Worm (Caenorhabditis elegans) whole organism, late embryonic: Measurements from ENCODE around the gene F26G1.10.

ENCODE experiments used
- C08G9.2 ChIP-seq: sonication (generic microtip); optimal IDR thresholded peaks from 2 replicates; lab custom pipeline; 2016; ENCODE audit warnings: mild to moderate bottlenecking, missing genetic modification characterization, moderate library complexity, missing compliant biosample characterization
- C38D4.7 ChIP-seq: fragments of 200-800 bp; sonication (Bioruptor generic); optimal IDR thresholded peaks from 2 replicates; lab custom pipeline; 2018; ENCODE audit warnings: mild to moderate bottlenecking, missing genetic modification characterization, moderate library complexity, missing compliant biosample characterization
- F13H6.1 ChIP-seq: sonication (generic microtip); optimal IDR thresholded peaks from 2 replicates; lab custom pipeline; 2016; ENCODE audit warnings: missing genetic modification characterization, missing compliant biosample characterization
- K02D7.2 ChIP-seq: sonication (generic microtip); optimal IDR thresholded peaks from 2 replicates; lab custom pipeline; 2017; ENCODE audit warnings: mild to moderate bottlenecking, missing genetic modification characterization, missing compliant biosample characterization
- K09A11.1 ChIP-seq: sonication (generic microtip); optimal IDR thresholded peaks from 2 replicates; lab custom pipeline; 2017; ENCODE audit warnings: antibody characterized with exemption, mild to moderate bottlenecking, missing genetic modification characterization, missing compliant biosample characterization; ENCODE audit not compliant: insufficient read depth
- T23F11.4 ChIP-seq: fragments of 200-800 bp; sonication (Bioruptor generic); optimal IDR thresholded peaks from 2 replicates; lab custom pipeline; 2018; ENCODE audit warnings: mild to moderate bottlenecking, missing genetic modification characterization, missing compliant biosample characterization
- Y22D7AL.16 ChIP-seq: sonication (generic microtip); optimal IDR thresholded peaks from 2 replicates; lab custom pipeline; 2016; ENCODE audit warnings: missing genetic modification characterization, missing compliant biosample characterization
- ceh-14 ChIP-seq: sonication (generic microtip); optimal IDR thresholded peaks from 2 replicates; lab custom pipeline; 2016; ENCODE audit warnings: missing genotype, missing genetic modification characterization, missing compliant biosample characterization
- ceh-18 ChIP-seq: sonication (generic microtip); optimal IDR thresholded peaks from 2 replicates; lab custom pipeline; 2016; ENCODE audit warnings: missing genetic modification characterization, missing compliant biosample characterization
- ceh-19 ChIP-seq: fragments of 200-800 bp; sonication (Bioruptor generic); optimal IDR thresholded peaks from 2 replicates; lab custom pipeline; 2018; ENCODE audit warnings: mild to moderate bottlenecking, missing genetic modification characterization, missing compliant biosample characterization
- ceh-2 ChIP-seq: sonication (generic microtip); optimal IDR thresholded peaks from 2 replicates; lab custom pipeline; 2016; ENCODE audit warnings: missing genotype, missing genetic modification characterization, missing compliant biosample characterization
- ceh-22 ChIP-seq: sonication (generic microtip); optimal IDR thresholded peaks from 2 replicates; lab custom pipeline; 2017; ENCODE audit warnings: missing biosample characterization, missing genetic modification characterization
- ceh-30 ChIP-seq: fragments of 150-350 bp; optimal IDR thresholded peaks from 2 replicates; lab custom pipeline; 2014; ENCODE audit warnings: missing biosample characterization, missing genetic modification characterization
- ceh-45 ChIP-seq: fragments of 200-800 bp; sonication (Bioruptor generic); IDR thresholded peaks from 2 replicates; pipeline ENCODE4 v1.3.6; 2022; ENCODE audit warnings: missing genetic modification reagents, missing genetic modification characterization, missing compliant biosample characterization
- ceh-48 ChIP-seq: sonication (generic microtip); optimal IDR thresholded peaks from 2 replicates; lab custom pipeline; 2016; ENCODE audit warnings: missing genetic modification characterization, inconsistent platforms, missing compliant biosample characterization
- ceh-9 ChIP-seq: sonication (generic microtip); optimal IDR thresholded peaks from 2 replicates; lab custom pipeline; 2016; ENCODE audit warnings: mild to moderate bottlenecking, missing genetic modification characterization, inconsistent platforms, missing compliant biosample characterization
- che-1 ChIP-seq: sonication (generic microtip); optimal IDR thresholded peaks from 2 replicates; lab custom pipeline; 2016; ENCODE audit warnings: mild to moderate bottlenecking, missing genetic modification characterization, missing compliant biosample characterization
- dmd-4 ChIP-seq: sonication (generic microtip); optimal IDR thresholded peaks from 2 replicates; lab custom pipeline; 2016; ENCODE audit warnings: borderline replicate concordance, missing genetic modification characterization, missing compliant biosample characterization
- elt-4 ChIP-seq: sonication (generic microtip); optimal IDR thresholded peaks from 2 replicates; lab custom pipeline; 2016; ENCODE audit warnings: missing genetic modification characterization, missing compliant biosample characterization
- ets-4 ChIP-seq: sonication (generic microtip); optimal IDR thresholded peaks from 2 replicates; lab custom pipeline; 2016; ENCODE audit warnings: missing genetic modification characterization, missing compliant biosample characterization
- fax-1 ChIP-seq: sonication (generic microtip); optimal IDR thresholded peaks from 2 replicates; lab custom pipeline; 2016; ENCODE audit warnings: missing genotype, missing genetic modification characterization, missing compliant biosample characterization
- fkh-6 ChIP-seq: sonication (generic microtip); optimal IDR thresholded peaks from 2 replicates; lab custom pipeline; 2016; ENCODE audit warnings: missing genetic modification characterization, missing compliant biosample characterization
- gmeb-2 ChIP-seq: sonication (generic microtip); optimal IDR thresholded peaks from 2 replicates; lab custom pipeline; 2016; ENCODE audit warnings: missing genetic modification characterization, inconsistent platforms, missing compliant biosample characterization
- hlh-30 ChIP-seq: sonication (generic microtip); optimal IDR thresholded peaks from 2 replicates; lab custom pipeline; 2017; ENCODE audit warnings: antibody characterized with exemption, missing genetic modification characterization, missing compliant biosample characterization; ENCODE audit not compliant: insufficient read depth
- lim-6 ChIP-seq: sonication (generic microtip); optimal IDR thresholded peaks from 2 replicates; lab custom pipeline; 2016; ENCODE audit warnings: missing genetic modification characterization, missing compliant biosample characterization
- madf-2 ChIP-seq: sonication (generic microtip); optimal IDR thresholded peaks from 2 replicates; lab custom pipeline; 2017; ENCODE audit warnings: missing genetic modification characterization, missing compliant biosample characterization
- nhr-232 ChIP-seq: sonication (generic microtip); optimal IDR thresholded peaks from 2 replicates; lab custom pipeline; 2016; ENCODE audit warnings: missing genetic modification characterization, missing compliant biosample characterization
- pat-9 ChIP-seq: fragments of 200-800 bp; sonication (Bioruptor generic); optimal IDR thresholded peaks from 2 replicates; lab custom pipeline; 2018; ENCODE audit warnings: mild to moderate bottlenecking, missing genetic modification characterization, moderate library complexity, missing compliant biosample characterization
- pax-1 ChIP-seq: fragments of 150-350 bp; optimal IDR thresholded peaks from 2 replicates; lab custom pipeline; 2014; ENCODE audit warnings: missing biosample characterization, missing genetic modification characterization
- pha-4 ChIP-seq: fragments of 150-350 bp; optimal IDR thresholded peaks from 2 replicates; lab custom pipeline; 2018; ENCODE audit warnings: missing biosample characterization, missing genetic modification reagents, missing genetic modification characterization
- pros-1 ChIP-seq: fragments of 150-350 bp; optimal IDR thresholded peaks from 2 replicates; lab custom pipeline; 2014; ENCODE audit warnings: missing biosample characterization, missing genetic modification reagents, missing genetic modification characterization
- rnt-1 ChIP-seq: sonication (generic microtip); optimal IDR thresholded peaks from 2 replicates; lab custom pipeline; 2016; ENCODE audit warnings: missing genetic modification characterization, missing compliant biosample characterization
- syd-9 ChIP-seq: sonication (generic microtip); optimal IDR thresholded peaks from 2 replicates; lab custom pipeline; 2016; ENCODE audit warnings: mild to moderate bottlenecking, missing genetic modification characterization, moderate library complexity, missing compliant biosample characterization
- tbx-2 ChIP-seq: sonication (generic microtip); optimal IDR thresholded peaks from 2 replicates; lab custom pipeline; 2016; ENCODE audit warnings: missing genetic modification characterization, missing compliant biosample characterization
- tbx-7 ChIP-seq: sonication (generic microtip); optimal IDR thresholded peaks from 2 replicates; lab custom pipeline; 2016; ENCODE audit warnings: missing genotype, missing genetic modification characterization, missing compliant biosample characterization
- unc-3 ChIP-seq, 2 experiments: fragments of 200-800 bp in 1 of 2; sonication (Bioruptor generic) in 1 of 2; sonication (generic microtip) in 1 of 2; conservative IDR thresholded peaks in 1 of 2; optimal IDR thresholded peaks in 1 of 2; 2 replicates each; pipeline versions ENCODE4 v1.3.6 to Lab custom; 2016 to 2022; ENCODE audit warnings: missing compliant biosample characterization in 2 of 2, missing genetic modification characterization in 2 of 2, missing genetic modification reagents in 1 of 2
- ztf-16 ChIP-seq: sonication (generic microtip); optimal IDR thresholded peaks from 2 replicates; lab custom pipeline; 2017; ENCODE audit warnings: missing genetic modification characterization, missing compliant biosample characterization

The F26G1.10 gene

ce11 chrII:4741527-4742187 is 32.5 kb upstream of the F26G1.10 start, which contains the start of gene acs-11:
acs-11 (plus strand) TSS chrII:4742137.
- no peak for TF ChIP-seq madf-2 (tag; lab: Kevin White, UChicago)
- TF ChIP-seq C08G9.2 (tag; lab: Kevin White, UChicago) = no peak
- no peak for TF ChIP-seq Y22D7AL.16 (tag; lab: Kevin White, UChicago)
- no peak for TF ChIP-seq che-1
- TF ChIP-seq ceh-14 (tag; lab: Kevin White, UChicago) = no peak
- TF ChIP-seq ets-4 = no peak
- TF ChIP-seq F13H6.1 = no peak

ce11 chrII:4745281-4745680 is 28.9 kb upstream of the F26G1.10 start:
- TF ChIP-seq ets-4 (no peak), fkh-6 (tag; lab: Kevin White, UChicago) (no peak), ceh-30 (tag; lab: Kevin White, UChicago) (no peak), C38D4.7 (no peak), pha-4 (tag; lab: Kevin White, UChicago) (no peak)

ce11 chrII:4747063-4747462 is 27.1 kb upstream of the F26G1.10 start:
- no peak for TF ChIP-seq syd-9 (tag; lab: Kevin White, UChicago)
- TF ChIP-seq hlh-30 = peak; percentile 22

ce11 chrII:4747697-4748096 is 26.5 kb upstream of the F26G1.10 start:
- TF ChIP-seq ceh-2 (tag; lab: Kevin White, UChicago) (no peak), ceh-45 (GFP tag; lab: Robert Waterston, UW) (no peak), dmd-4 (tag; lab: Kevin White, UChicago) (no peak), elt-4 (tag; lab: Kevin White, UChicago) (no peak), ceh-18 (tag; lab: Kevin White, UChicago) (no peak), lim-6 (tag; lab: Kevin White, UChicago) (no peak), tbx-7 (no peak), ceh-9 (tag; lab: Kevin White, UChicago) (no peak), nhr-232 (tag; lab: Kevin White, UChicago) (no peak), fax-1 (tag; lab: Kevin White, UChicago) (no peak)

- TF ChIP-seq ets-4 (no peak), T23F11.4 (GFP tag; lab: Kevin White, UChicago) (no peak), pros-1 (tag; lab: Kevin White, UChicago) (no peak), C38D4.7 (no peak), nhr-232 (tag; lab: Kevin White, UChicago) (no peak), ceh-48 (tag; lab: Kevin White, UChicago) (no peak), unc-3 (GFP tag; conservative IDR thresholded peaks at IDR 0.05; lab: Robert Waterston, UW) (no peak), unc-3 (tag; optimal IDR thresholded peaks at IDR 0.05; lab: Kevin White, UChicago) (no peak), ceh-18 (tag; lab: Kevin White, UChicago) (no peak), ceh-22 (tag; lab: Kevin White, UChicago) (no peak), ceh-19 (GFP tag; lab: Kevin White, UChicago) (no peak)
Measured at ce11 chrII:4748374-4748773, 25.8 kb upstream of the F26G1.10 start.

ce11 chrII:4749581-4749980 is 24.6 kb upstream of the F26G1.10 start, which contains the start of gene F41C3.2:
F41C3.2 (plus strand) TSS chrII:4749968.
- no peak for TF ChIP-seq pat-9 (tag; lab: Kevin White, UChicago)
- no peak for TF ChIP-seq fkh-6 (tag; lab: Kevin White, UChicago)
- no peak for TF ChIP-seq rnt-1 (tag; lab: Kevin White, UChicago)
- TF ChIP-seq gmeb-2 (tag; lab: Kevin White, UChicago) = no peak
- TF ChIP-seq K02D7.2 (tag; lab: Kevin White, UChicago) = no peak
- TF ChIP-seq ceh-30 (tag; lab: Kevin White, UChicago) = no peak
- TF ChIP-seq lim-6 (tag; lab: Kevin White, UChicago) = no peak
- no peak for TF ChIP-seq K09A11.1 (tag; lab: Kevin White, UChicago)
- no peak for TF ChIP-seq F13H6.1
- no peak for TF ChIP-seq pax-1 (tag; lab: Kevin White, UChicago)
- no peak for TF ChIP-seq tbx-2 (tag; lab: Kevin White, UChicago)
- TF ChIP-seq ceh-2 (tag; lab: Kevin White, UChicago) = no peak
- TF ChIP-seq ztf-16 (tag; lab: Kevin White, UChicago) = no peak
- no peak for TF ChIP-seq unc-3 (GFP tag; conservative IDR thresholded peaks at IDR 0.05; lab: Robert Waterston, UW)
- TF ChIP-seq unc-3 (tag; optimal IDR thresholded peaks at IDR 0.05; lab: Kevin White, UChicago) = no peak
- no peak for TF ChIP-seq ceh-9 (tag; lab: Kevin White, UChicago)
